Worm (Caenorhabditis elegans): ENCODE data around the gene F41H10.2.

ce11 chrIV:5394687-5395086, 13.3 kb downstream of the F41H10.2 start, which contains the start of the genes perm-3 and swsn-6:
- TF ChIP-seq ceh-40 (GFP tag; IDR thresholded peaks at IDR 0.05): no peak
- no peak for TF ChIP-seq mel-28 (tag; optimal IDR thresholded peaks at IDR 0.05; ENCODE audit: borderline replicate concordance)
- TF ChIP-seq K11D2.4 (GFP tag; IDR thresholded peaks at IDR 0.05): no peak
- TF ChIP-seq snpc-1.1 (tag; optimal IDR thresholded peaks at IDR 0.05; ENCODE audit: insufficient read depth): no peak
- peak; percentile 34 for TF ChIP-seq F23B12.7 (tag; optimal IDR thresholded peaks at IDR 0.05; ENCODE audit: insufficient read depth)
- no peak for TF ChIP-seq ama-1 (optimal IDR thresholded peaks at IDR 0.05)
- TF ChIP-seq ama-1 (GFP tag; optimal IDR thresholded peaks at IDR 0.05): no peak
- TF ChIP-seq unc-130 (GFP tag; optimal IDR thresholded peaks at IDR 0.05): peak; percentile 14
- peak; percentile 16 for TF ChIP-seq efl-1 (GFP tag; optimal IDR thresholded peaks at IDR 0.05)
- peak; percentile 65 for TF ChIP-seq F33H1.4 (GFP tag; IDR thresholded peaks at IDR 0.05)
- TF ChIP-seq dpl-1 (GFP tag; optimal IDR thresholded peaks at IDR 0.05): no peak
- no peak for TF ChIP-seq nfyb-1 (GFP tag; IDR thresholded peaks at IDR 0.05)
- no peak for TF ChIP-seq lsy-27 (tag; optimal IDR thresholded peaks at IDR 0.05; ENCODE audit: borderline replicate concordance, insufficient read depth)
- peak; percentile 81 for TF ChIP-seq lin-40 (tag; optimal IDR thresholded peaks at IDR 0.05)
- TF ChIP-seq die-1 (tag; optimal IDR thresholded peaks at IDR 0.05): no peak
